Worm (Caenorhabditis elegans) whole organism, L3 larva: Measurements from ENCODE around the gene dna-2.

ENCODE experiments used
- R02D3.7 ChIP-seq: fragments of 150-350 bp; optimal IDR thresholded peaks from 2 replicates; lab custom pipeline; 2014; ENCODE audit warnings: missing biosample characterization, missing genetic modification characterization
- ceh-16 ChIP-seq: sonication (generic microtip); optimal IDR thresholded peaks from 2 replicates; lab custom pipeline; 2017; ENCODE audit warnings: missing biosample characterization, missing genetic modification characterization
- ceh-28 ChIP-seq: fragments of 150-350 bp; optimal IDR thresholded peaks from 2 replicates; lab custom pipeline; 2014; ENCODE audit warnings: missing biosample characterization, missing genetic modification reagents, missing genetic modification characterization
- ceh-82 ChIP-seq: fragments of 150-350 bp; optimal IDR thresholded peaks from 2 replicates; lab custom pipeline; 2014; ENCODE audit warnings: missing biosample characterization, missing genetic modification characterization
- ceh-9 ChIP-seq: sonication (generic microtip); optimal IDR thresholded peaks from 2 replicates; lab custom pipeline; 2018; ENCODE audit warnings: missing biosample characterization, missing genetic modification characterization
- egl-27 ChIP-seq: sonication (generic microtip); optimal IDR thresholded peaks from 4 replicates; lab custom pipeline; 2017; ENCODE audit warnings: missing biosample characterization, missing genetic modification reagents, missing genetic modification characterization
- elt-2 ChIP-seq: sonication (generic microtip); optimal IDR thresholded peaks from 2 replicates; lab custom pipeline; 2016; ENCODE audit warnings: missing genetic modification reagents, mild to moderate bottlenecking, missing genetic modification characterization, missing compliant biosample characterization
- elt-3 ChIP-seq, 3 experiments: fragments of 150-350 bp in 1 of 3; sonication (generic microtip) in 2 of 3; optimal IDR thresholded peaks; 2 replicates in 2 of 3; 4 replicates in 1 of 3; lab custom pipeline; 2014 to 2017; ENCODE audit warnings: missing biosample characterization in 3 of 3, missing genetic modification characterization in 3 of 3
- fkh-10 ChIP-seq: sonication (generic microtip); optimal IDR thresholded peaks from 2 replicates; lab custom pipeline; 2017; ENCODE audit warnings: missing biosample characterization, missing genetic modification reagents, missing genetic modification characterization
- hmg-11 ChIP-seq: sonication (generic microtip); optimal IDR thresholded peaks from 2 replicates; lab custom pipeline; 2016; ENCODE audit warnings: missing genetic modification characterization, missing compliant biosample characterization
- lin-15B ChIP-seq: fragments of 150-350 bp; optimal IDR thresholded peaks from 2 replicates; lab custom pipeline; 2014; ENCODE audit warnings: missing biosample characterization, missing genetic modification characterization
- lin-39 ChIP-seq: fragments of 150-350 bp; optimal IDR thresholded peaks from 2 replicates; lab custom pipeline; 2018; ENCODE audit warnings: missing biosample characterization, missing genetic modification reagents, missing genetic modification characterization
- mml-1 ChIP-seq: fragments of 150-350 bp; sonication (generic microtip); optimal IDR thresholded peaks from 3 replicates; lab custom pipeline; 2014; ENCODE audit warnings: missing biosample characterization, missing genetic modification characterization
- nfya-1 ChIP-seq: sonication (generic microtip); optimal IDR thresholded peaks from 2 replicates; lab custom pipeline; 2017; ENCODE audit warnings: missing genetic modification characterization, mild to moderate bottlenecking, missing compliant biosample characterization, antibody characterized with exemption, moderate library complexity; ENCODE audit not compliant: insufficient read depth
- nhr-11 ChIP-seq: fragments of 150-350 bp; optimal IDR thresholded peaks from 2 replicates; lab custom pipeline; 2014; ENCODE audit warnings: missing biosample characterization, missing genetic modification characterization
- nhr-12 ChIP-seq: fragments of 150-350 bp; optimal IDR thresholded peaks from 2 replicates; lab custom pipeline; 2014; ENCODE audit warnings: missing biosample characterization, missing genetic modification characterization
- nhr-23 ChIP-seq: fragments of 150-350 bp; optimal IDR thresholded peaks from 2 replicates; lab custom pipeline; 2014; ENCODE audit warnings: missing biosample characterization, missing genetic modification reagents, missing genetic modification characterization
- nhr-237 ChIP-seq: fragments of 150-350 bp; optimal IDR thresholded peaks from 2 replicates; lab custom pipeline; 2014; ENCODE audit warnings: missing biosample characterization, missing genetic modification characterization
- nhr-25 ChIP-seq: sonication (generic microtip); optimal IDR thresholded peaks from 2 replicates; lab custom pipeline; 2017; ENCODE audit warnings: missing biosample characterization, missing genetic modification characterization
- nhr-28 ChIP-seq: fragments of 150-350 bp; optimal IDR thresholded peaks from 2 replicates; lab custom pipeline; 2014; ENCODE audit warnings: missing biosample characterization, missing genetic modification characterization
- nhr-43 ChIP-seq: sonication (generic microtip); optimal IDR thresholded peaks from 2 replicates; lab custom pipeline; 2016; ENCODE audit warnings: mild to moderate bottlenecking, missing genetic modification characterization, missing compliant biosample characterization; ENCODE audit not compliant: poor library complexity, severe bottlenecking
- nhr-67 ChIP-seq: fragments of 150-350 bp; optimal IDR thresholded peaks from 2 replicates; lab custom pipeline; 2014; ENCODE audit warnings: missing biosample characterization, missing genetic modification characterization
- nhr-76 ChIP-seq: fragments of 150-350 bp; sonication (generic microtip); optimal IDR thresholded peaks from 5 replicates; lab custom pipeline; 2014; ENCODE audit warnings: missing biosample characterization, missing genetic modification characterization
- nhr-77 ChIP-seq: fragments of 150-350 bp; optimal IDR thresholded peaks from 2 replicates; lab custom pipeline; 2014; ENCODE audit warnings: missing biosample characterization, missing genetic modification characterization
- pqm-1 ChIP-seq: fragments of 150-350 bp; optimal IDR thresholded peaks from 2 replicates; lab custom pipeline; 2017; ENCODE audit warnings: missing biosample characterization, missing genetic modification characterization, inconsistent platforms
- sea-2 ChIP-seq: fragments of 150-350 bp; sonication (generic microtip); optimal IDR thresholded peaks from 4 replicates; lab custom pipeline; 2014; ENCODE audit warnings: missing biosample characterization, missing genetic modification reagents, missing genetic modification characterization
- snpc-4 ChIP-seq: fragments of 150-350 bp; optimal IDR thresholded peaks from 2 replicates; lab custom pipeline; 2014; ENCODE audit warnings: missing biosample characterization, missing genetic modification characterization
- unc-39 ChIP-seq: sonication (generic microtip); optimal IDR thresholded peaks from 4 replicates; lab custom pipeline; 2017; ENCODE audit warnings: missing biosample characterization, missing genetic modification characterization
- unc-62 ChIP-seq: fragments of 150-350 bp; sonication (generic microtip); optimal IDR thresholded peaks from 4 replicates; lab custom pipeline; 2014; ENCODE audit warnings: missing biosample characterization, missing genetic modification reagents, missing genetic modification characterization
- zag-1 ChIP-seq: fragments of 150-350 bp; optimal IDR thresholded peaks from 2 replicates; lab custom pipeline; 2014; ENCODE audit warnings: missing biosample characterization, missing genetic modification characterization

Gene dna-2

DNA sequence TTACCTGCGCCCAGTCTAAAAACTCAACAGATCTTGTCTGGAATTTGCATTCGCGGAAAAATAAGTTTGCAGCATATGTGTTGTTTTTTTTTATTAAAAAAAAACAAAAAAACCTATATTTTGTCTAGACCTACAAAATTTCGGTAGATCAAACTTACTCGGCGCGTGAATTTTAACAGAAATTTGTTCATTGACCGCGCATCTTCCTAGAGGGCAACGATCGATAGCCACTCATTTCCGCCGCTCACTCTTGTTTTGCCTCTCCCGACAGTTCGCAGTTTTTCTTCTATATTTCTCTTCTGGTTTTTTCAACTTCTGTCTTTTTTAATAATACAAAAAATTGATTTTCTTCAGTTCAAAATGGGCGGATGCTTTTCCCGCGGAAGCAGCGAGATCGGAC, 32.2 kb downstream of the dna-2 start, which contains the start of gene F43G6.7:
Gene F43G6.7, plus strand, starts transcription at position 355 of the 400 bp plus-strand sequence.
- TF ChIP-seq R02D3.7 (tag; lab: Kevin White, UChicago), result no peak
- TF ChIP-seq unc-62 (GFP tag; lab: Kevin White, UChicago), result no peak
- no peak for TF ChIP-seq nhr-28 (tag; lab: Kevin White, UChicago)
- no peak for TF ChIP-seq lin-15B (tag; lab: Kevin White, UChicago)
- TF ChIP-seq ceh-16 (tag; lab: Kevin White, UChicago), result no peak
- TF ChIP-seq nhr-23 (tag; lab: Kevin White, UChicago), result no peak
- no peak for TF ChIP-seq nhr-43 (tag; lab: Kevin White, UChicago)
- TF ChIP-seq ceh-9, result no peak
- no peak for TF ChIP-seq mml-1 (tag; lab: Kevin White, UChicago)
- no peak for TF ChIP-seq nhr-77 (tag; lab: Kevin White, UChicago)
- TF ChIP-seq elt-3 (tag; optimal IDR thresholded peaks at IDR 0.05; lab: Kevin White, UChicago), result no peak
- TF ChIP-seq nhr-76, result no peak
- TF ChIP-seq elt-2 (tag; lab: Kevin White, UChicago), result no peak
- TF ChIP-seq hmg-11 (tag; lab: Kevin White, UChicago), result no peak
- no peak for TF ChIP-seq nhr-237 (tag; lab: Kevin White, UChicago)

DNA sequence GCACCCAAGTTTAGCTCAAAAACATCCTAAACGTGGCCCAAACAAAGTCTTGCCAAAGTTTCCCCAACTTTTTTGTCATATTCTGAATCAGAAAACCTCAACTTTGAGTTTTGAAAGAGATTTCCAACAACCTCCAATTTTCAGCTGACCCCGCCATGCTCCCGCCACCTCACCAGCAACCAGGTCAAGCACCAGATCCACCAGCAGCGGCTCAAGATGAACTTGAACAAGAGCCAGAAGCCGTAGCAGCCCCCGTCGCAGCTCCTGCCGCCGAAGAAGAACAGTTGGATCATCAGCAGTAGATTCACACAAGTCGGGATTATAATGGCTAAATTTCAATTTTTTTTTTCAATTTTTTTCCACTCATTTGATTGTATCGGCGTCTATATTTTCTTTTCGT, 33.0 kb downstream of the dna-2 start:
- TF ChIP-seq snpc-4, result no peak
- no peak for TF ChIP-seq elt-2 (tag; lab: Kevin White, UChicago)
- no peak for TF ChIP-seq egl-27 (tag; lab: Kevin White, UChicago)
- TF ChIP-seq fkh-10, result no peak
- TF ChIP-seq, all 47 proteins: peak for 0

DNA sequence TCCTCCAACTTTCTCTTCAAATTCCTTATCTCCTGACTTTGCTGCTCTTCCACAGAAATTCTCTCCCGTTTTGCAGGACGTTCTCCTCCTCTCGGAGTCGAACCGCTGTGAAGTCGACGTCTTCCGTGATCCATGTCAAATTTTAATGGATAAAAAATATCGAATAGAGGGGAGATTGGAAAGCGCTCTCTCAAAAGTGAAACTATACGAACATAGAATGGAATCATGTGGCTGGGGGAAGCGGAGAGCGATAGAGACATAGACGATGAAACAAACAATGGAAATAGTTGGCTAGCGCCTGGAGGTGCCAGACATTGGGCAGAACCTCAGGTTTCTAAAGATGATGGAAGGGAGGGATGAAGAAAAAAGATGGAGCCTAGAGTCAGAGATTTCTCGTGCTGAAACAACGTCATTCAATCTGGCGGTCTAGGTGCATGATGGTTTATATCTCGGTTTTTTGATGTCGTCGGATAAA, 35.7 kb downstream of the dna-2 start, which contains the start of gene F43G6.8:
Gene F43G6.8, minus strand, starts transcription at position 198 of the 475 bp plus-strand sequence.
- peak; percentile 30 for TF ChIP-seq elt-2 (tag; lab: Kevin White, UChicago)
- TF ChIP-seq nhr-25, result peak; percentile 13
- no peak for TF ChIP-seq nhr-67 (tag; lab: Kevin White, UChicago)
- no peak for TF ChIP-seq unc-62 (GFP tag; lab: Kevin White, UChicago)
- no peak for TF ChIP-seq unc-39
- TF ChIP-seq nhr-11, result peak; percentile 78
- peak; percentile 14 for TF ChIP-seq pqm-1 (tag; lab: Kevin White, UChicago)
- peak; percentile 11 for TF ChIP-seq lin-15B (tag; lab: Kevin White, UChicago)
- TF ChIP-seq nfya-1 (tag; lab: Kevin White, UChicago), result peak; percentile 72
- peak; percentile 11 for TF ChIP-seq lin-39 (tag; lab: Kevin White, UChicago)
- peak; percentile 35 for TF ChIP-seq nhr-23 (tag; lab: Kevin White, UChicago)
- TF ChIP-seq snpc-4, result peak; percentile 32
- TF ChIP-seq, all 47 proteins: peak for 9

DNA sequence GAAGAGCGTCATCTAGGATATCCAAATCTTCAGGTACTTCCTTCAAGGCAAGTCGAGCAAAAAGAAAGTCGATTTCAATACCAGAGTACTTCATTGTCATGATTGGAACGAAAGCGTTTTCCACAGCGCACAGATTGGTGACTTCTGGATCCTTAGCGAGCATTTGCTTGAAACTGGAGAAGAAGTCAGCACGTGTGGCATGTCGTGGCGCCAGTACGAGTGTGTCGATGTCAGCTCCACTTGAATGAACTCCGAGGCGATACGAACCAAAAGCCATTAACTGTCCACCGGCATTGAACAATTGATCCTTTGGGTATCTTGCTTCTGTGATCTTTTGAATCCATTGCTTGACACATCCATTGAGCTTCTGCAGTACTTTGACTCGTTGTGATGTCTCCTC, 37.8 kb downstream of the dna-2 start:
- TF ChIP-seq ceh-82 (tag; lab: Kevin White, UChicago), result no peak
- no peak for TF ChIP-seq nhr-77 (tag; lab: Kevin White, UChicago)
- TF ChIP-seq nhr-12, result no peak
- TF ChIP-seq sea-2 (GFP tag; lab: Kevin White, UChicago), result no peak
- no peak for TF ChIP-seq nhr-237 (tag; lab: Kevin White, UChicago)

DNA sequence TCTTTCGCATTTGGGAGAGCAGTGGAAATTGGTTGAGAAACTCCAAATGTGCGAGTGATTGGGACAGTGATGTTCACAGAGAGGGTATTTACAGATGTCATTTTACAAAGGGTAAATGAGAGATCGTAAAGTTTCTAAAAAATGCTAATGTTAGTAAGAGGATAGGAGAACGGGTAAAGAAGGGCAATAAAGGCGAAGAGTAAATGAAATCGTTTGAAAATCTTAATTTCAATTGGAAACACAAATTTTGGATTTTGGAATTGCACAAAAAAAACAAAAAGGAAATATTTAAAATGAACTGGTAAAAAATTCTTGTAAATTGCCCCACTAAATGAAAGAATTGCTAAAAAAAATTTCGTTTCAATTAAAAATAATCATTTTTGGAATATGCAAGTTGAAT, 38.2 kb downstream of the dna-2 start, which contains the start of gene pap-3:
Gene pap-3, minus strand, starts transcription at position 101 of the 400 bp plus-strand sequence.
- no peak for TF ChIP-seq elt-2 (tag; lab: Kevin White, UChicago)
- TF ChIP-seq mml-1 (tag; lab: Kevin White, UChicago), result no peak
- TF ChIP-seq zag-1, result no peak
- TF ChIP-seq ceh-9, result no peak
- TF ChIP-seq ceh-28 (tag; lab: Kevin White, UChicago), result no peak
- no peak for TF ChIP-seq unc-62 (GFP tag; lab: Kevin White, UChicago)

DNA sequence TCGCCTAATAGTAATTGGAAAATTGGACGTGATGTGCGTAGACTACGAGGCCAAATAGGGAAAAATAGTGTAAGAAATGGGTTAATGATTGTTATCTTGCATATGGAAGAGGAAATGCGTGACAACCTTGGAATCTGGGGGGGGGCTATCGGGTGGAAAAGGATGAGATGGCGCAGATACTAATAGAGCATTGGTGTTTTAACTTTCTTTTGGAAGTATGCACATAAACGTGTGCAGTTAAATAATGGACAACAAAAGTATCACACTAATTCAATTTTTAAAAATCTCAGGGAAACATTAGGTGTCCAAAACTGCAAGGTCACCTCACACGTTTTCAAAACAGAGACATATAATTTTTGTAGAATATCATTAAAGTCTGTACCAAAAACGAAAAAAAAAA, 41.6 kb downstream of the dna-2 start, which contains the start of gene Y6D1A.2:
Gene Y6D1A.2, minus strand, starts transcription at position 101 of the 400 bp plus-strand sequence.
- TF ChIP-seq nfya-1 (tag; lab: Kevin White, UChicago) (no peak), nhr-25 (peak; percentile 33)
